Fruit fly (Drosophila melanogaster): Measurements from ENCODE around the gene VhaAC39-2.

The VhaAC39-2 gene

dm6 chr3R:23127796-23128195 lies 31.3 kb downstream of the VhaAC39-2 start, which contains the start of gene CG31457 (continued):
- TF ChIP-seq CG6683 (GFP tag; optimal IDR thresholded peaks at IDR 0.05) (no peak), Dref (GFP tag; IDR thresholded peaks at IDR 0.05) (peak; percentile 82), CG17612 (GFP tag; IDR thresholded peaks at IDR 0.05) (no peak), Hsf (GFP tag; optimal IDR thresholded peaks at IDR 0.05) (no peak), schlank (tag; optimal IDR thresholded peaks at IDR 0.05) (no peak), oc (tag; optimal IDR thresholded peaks at IDR 0.05) (no peak), phol (tag; optimal IDR thresholded peaks at IDR 0.05) (peak; percentile 71), tio (GFP tag; optimal IDR thresholded peaks at IDR 0.05) (no peak), CG1024 (GFP tag; IDR thresholded peaks at IDR 0.05) (no peak), caup (GFP tag; optimal IDR thresholded peaks at IDR 0.05; ENCODE audit: severe bottlenecking) (no peak), Adf1 (GFP tag; IDR thresholded peaks at IDR 0.05) (no peak), tna (GFP tag; IDR thresholded peaks at IDR 0.05; ENCODE audit: partially characterized antibody) (no peak; the same call in 1 of the 2 replicates), hkb (optimal IDR thresholded peaks at IDR 0.05) (no peak), hkb (GFP tag; IDR thresholded peaks at IDR 0.05) (no peak), fru (optimal IDR thresholded peaks at IDR 0.05) (no peak), Ptx1 (GFP tag; IDR thresholded peaks at IDR 0.05) (no peak), cg (GFP tag; optimal IDR thresholded peaks at IDR 0.05) (no peak), Med (GFP tag) (peak; percentile 87), CG10321 (GFP tag; IDR thresholded peaks at IDR 0.05) (no peak), Ets65A (GFP tag) (peak; percentile 55), CG17385 (GFP tag; optimal IDR thresholded peaks at IDR 0.05) (no peak), nom (GFP tag; optimal IDR thresholded peaks at IDR 0.05) (no peak), Atf3 (GFP tag; optimal IDR thresholded peaks at IDR 0.05) (no peak), jigr1 (GFP tag; IDR thresholded peaks at IDR 0.05) (no peak), CG4854 (GFP tag; optimal IDR thresholded peaks at IDR 0.05) (no peak), grau (tag; optimal IDR thresholded peaks at IDR 0.05) (no peak), CG13775 (GFP tag; optimal IDR thresholded peaks at IDR 0.05) (no peak), dpn (GFP tag; optimal IDR thresholded peaks at IDR 0.05) (no peak), Rx (GFP tag; IDR thresholded peaks at IDR 0.05) (no peak), CG30403 (GFP tag; optimal IDR thresholded peaks at IDR 0.05) (no peak), CG10959 (GFP tag; IDR thresholded peaks at IDR 0.05) (no peak), CG11093 (GFP tag; IDR thresholded peaks at IDR 0.05) (no peak), Six4 (GFP tag; optimal IDR thresholded peaks at IDR 0.05) (no peak), CG11247 (GFP tag; IDR thresholded peaks at IDR 0.05) (no peak), Mrtf (GFP tag; IDR thresholded peaks at IDR 0.05) (no peak), bab2 (GFP tag; optimal IDR thresholded peaks at IDR 0.05) (no peak), br (optimal IDR thresholded peaks at IDR 0.05) (no peak), CG43689 (GFP tag; IDR thresholded peaks at IDR 0.05) (no peak), CG11696 (GFP tag; IDR thresholded peaks at IDR 0.05) (no peak), Atf6 (GFP tag; IDR thresholded peaks at IDR 0.05) (no peak), CG2875 (GFP tag; optimal IDR thresholded peaks at IDR 0.05) (no peak), pb (GFP tag; optimal IDR thresholded peaks at IDR 0.05) (no peak), tap (tag; optimal IDR thresholded peaks at IDR 0.05) (no peak), CG18599 (GFP tag; optimal IDR thresholded peaks at IDR 0.05) (no peak), CG16779 (GFP tag; IDR thresholded peaks at IDR 0.05) (no peak), ATbp (GFP tag; optimal IDR thresholded peaks at IDR 0.05) (no peak), toy (GFP tag; IDR thresholded peaks at IDR 0.05) (no peak), CG8089 (GFP tag; optimal IDR thresholded peaks at IDR 0.05) (no peak), psq (GFP tag; optimal IDR thresholded peaks at IDR 0.05) (no peak), p53 (GFP tag; optimal IDR thresholded peaks at IDR 0.05) (no peak), grn (GFP tag; optimal IDR thresholded peaks at IDR 0.05) (no peak), Sin3A (optimal IDR thresholded peaks at IDR 0.05) (peak; percentile 70), repo (GFP tag; optimal IDR thresholded peaks at IDR 0.05) (no peak), CG6272 (GFP tag; IDR thresholded peaks at IDR 0.05) (no peak), stc (GFP tag; IDR thresholded peaks at IDR 0.05) (no peak)

Measured in whole organism, embryonic.